Fruit fly (Drosophila melanogaster): Measurements from ENCODE around the gene CG42818.
A peak's percentile ranks its signal among the peaks of the same experiment; 100 is the strongest.

Gene CG42818

dm6 chr2L:16257227-16258071 is 15.7 kb downstream of the CG42818 start, which contains the start of the genes PRL-1 and EndoGI (continued):
- TF ChIP-seq CHES-1-like (GFP tag; optimal IDR thresholded peaks at IDR 0.05): no peak
- peak; percentile 74 for TF ChIP-seq sob (GFP tag; IDR thresholded peaks at IDR 0.05)
- TF ChIP-seq Myb (GFP tag; optimal IDR thresholded peaks at IDR 0.05): peak; percentile 41
- TF ChIP-seq ssp (GFP tag; IDR thresholded peaks at IDR 0.05): no peak
- TF ChIP-seq CG8765 (GFP tag; IDR thresholded peaks at IDR 0.05): peak; percentile 43; the same call in 1 of the 2 replicates
- TF ChIP-seq CG11456 (GFP tag; IDR thresholded peaks at IDR 0.05): no peak
- no peak for TF ChIP-seq tx (GFP tag; optimal IDR thresholded peaks at IDR 0.05)
- TF ChIP-seq ind (GFP tag; optimal IDR thresholded peaks at IDR 0.05): peak; percentile 53
- TF ChIP-seq NFAT (GFP tag; IDR thresholded peaks at IDR 0.05): no peak; the same call in 1 of the 2 replicates
- no peak for TF ChIP-seq ftz-f1 (GFP tag; optimal IDR thresholded peaks at IDR 0.05)
- no peak for TF ChIP-seq her (GFP tag; optimal IDR thresholded peaks at IDR 0.05)
- peak; percentile 81 for TF ChIP-seq B-H2 (GFP tag; optimal IDR thresholded peaks at IDR 0.05)
- TF ChIP-seq gro (GFP tag; optimal IDR thresholded peaks at IDR 0.05): peak; percentile 6
- TF ChIP-seq wdn (GFP tag; IDR thresholded peaks at IDR 0.05): peak; percentile 71
- TF ChIP-seq Abd-B (GFP tag; optimal IDR thresholded peaks at IDR 0.05): no peak
- no peak for TF ChIP-seq chif (GFP tag; optimal IDR thresholded peaks at IDR 0.05)
- peak; percentile 88 for TF ChIP-seq vvl (GFP tag; IDR thresholded peaks at IDR 0.05)
- no peak for TF ChIP-seq Doc2 (GFP tag; IDR thresholded peaks at IDR 0.05)
- no peak for TF ChIP-seq ash1 (GFP tag; optimal IDR thresholded peaks at IDR 0.05)
- peak; percentile 19 for TF ChIP-seq gfzf (GFP tag; optimal IDR thresholded peaks at IDR 0.05)
- peak; percentile 46 for TF ChIP-seq CG1647 (GFP tag; optimal IDR thresholded peaks at IDR 0.05)
- TF ChIP-seq eyg (GFP tag; optimal IDR thresholded peaks at IDR 0.05): no peak
- TF ChIP-seq disco-r (GFP tag; optimal IDR thresholded peaks at IDR 0.05): no peak
- peak; percentile 74 for TF ChIP-seq kay (GFP tag; optimal IDR thresholded peaks at IDR 0.05)
- peak; percentile 80 for TF ChIP-seq CG17328 (GFP tag; IDR thresholded peaks at IDR 0.05)
- TF ChIP-seq CTCF (GFP tag; optimal IDR thresholded peaks at IDR 0.05): no peak
- no peak for TF ChIP-seq Side (GFP tag; optimal IDR thresholded peaks at IDR 0.05)
- TF ChIP-seq CG18764 (GFP tag; optimal IDR thresholded peaks at IDR 0.05): peak; percentile 40
- TF ChIP-seq CG17385 (GFP tag; optimal IDR thresholded peaks at IDR 0.05): peak; percentile 84
- peak; percentile 82 for TF ChIP-seq Sry-δ (GFP tag; optimal IDR thresholded peaks at IDR 0.05)
- TF ChIP-seq CG30403 (GFP tag; optimal IDR thresholded peaks at IDR 0.05): peak; percentile 71
- no peak; the same call in 1 of the 2 replicates for TF ChIP-seq E2f1 (GFP tag; IDR thresholded peaks at IDR 0.05)
- TF ChIP-seq CG8359 (GFP tag; optimal IDR thresholded peaks at IDR 0.05; ENCODE audit: borderline replicate concordance): no peak
- TF ChIP-seq Meics (GFP tag; optimal IDR thresholded peaks at IDR 0.05): peak; percentile 80
- peak; percentile 100 for TF ChIP-seq CG11560 (tag; IDR thresholded peaks at IDR 0.05)
- no peak for TF ChIP-seq CG7786 (GFP tag; optimal IDR thresholded peaks at IDR 0.05)
- peak; percentile 99 for TF ChIP-seq chinmo (GFP tag; IDR thresholded peaks at IDR 0.05; ENCODE audit: partially characterized antibody)
- peak; percentile 56; the same call in 1 of the 2 replicates for TF ChIP-seq CG4730 (GFP tag; IDR thresholded peaks at IDR 0.05)
- TF ChIP-seq CG11093 (GFP tag; IDR thresholded peaks at IDR 0.05): no peak
- peak; percentile 60 for TF ChIP-seq Hr3 (GFP tag; optimal IDR thresholded peaks at IDR 0.05)
- TF ChIP-seq CG8281 (tag; optimal IDR thresholded peaks at IDR 0.05): no peak
- TF ChIP-seq C15 (GFP tag; IDR thresholded peaks at IDR 0.05): 0 out of 3 replicates have a peak, but pooled peaks have one; percentile 65
- TF ChIP-seq CG8290 (GFP tag; optimal IDR thresholded peaks at IDR 0.05): peak; percentile 49
- peak in 1 of 2 experiments; percentile 68 for TF ChIP-seq CG8290 (tag; optimal IDR thresholded peaks at IDR 0.05)
- peak; percentile 56 for TF ChIP-seq BtbVII (GFP tag; optimal IDR thresholded peaks at IDR 0.05)
- peak; percentile 90 for TF ChIP-seq CG12659 (GFP tag; optimal IDR thresholded peaks at IDR 0.05)
- peak in 1 of 3 experiments; percentile 34 for TF ChIP-seq Stat92E (GFP tag; optimal IDR thresholded peaks at IDR 0.05)
- TF ChIP-seq jumu (GFP tag; optimal IDR thresholded peaks at IDR 0.05): no peak
- TF ChIP-seq Trl (optimal IDR thresholded peaks at IDR 0.05): no peak
- TF ChIP-seq Trl (GFP tag; optimal IDR thresholded peaks at IDR 0.05): no peak
- TF ChIP-seq ATbp (GFP tag; optimal IDR thresholded peaks at IDR 0.05): peak; percentile 31
